Fruit fly (Drosophila melanogaster): Measurements from ENCODE around the gene Smox.

Gene Smox

DNA sequence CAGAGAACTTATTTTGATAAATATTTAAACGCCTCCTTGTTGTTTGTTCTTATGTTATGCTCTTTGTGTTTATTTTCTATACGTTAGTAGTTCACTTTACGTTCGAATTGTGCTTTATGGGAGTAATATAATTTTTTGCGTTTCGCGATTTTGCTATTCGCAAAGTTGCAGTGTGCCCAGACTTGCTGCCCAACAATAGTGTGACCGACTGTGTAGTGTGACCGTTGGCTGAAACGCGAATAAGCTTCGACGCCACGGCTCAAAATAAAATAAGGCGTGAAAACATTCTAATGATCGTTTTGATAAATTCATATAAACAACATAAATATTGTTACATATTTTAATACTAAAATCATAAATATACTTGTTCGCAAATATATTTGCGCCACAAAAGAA lies at the start of gene Smox:
Gene Smox (minus strand): TSS at position 213 of the 396 bp plus-strand sequence.
- TF ChIP-seq Myc (optimal IDR thresholded peaks at IDR 0.05) (no peak), h (optimal IDR thresholded peaks at IDR 0.05) (no peak), ttk (optimal IDR thresholded peaks at IDR 0.05) (no peak), psq (optimal IDR thresholded peaks at IDR 0.05) (no peak), Sin3A (optimal IDR thresholded peaks at IDR 0.05) (no peak), insv (optimal IDR thresholded peaks at IDR 0.05) (no peak)

DNA sequence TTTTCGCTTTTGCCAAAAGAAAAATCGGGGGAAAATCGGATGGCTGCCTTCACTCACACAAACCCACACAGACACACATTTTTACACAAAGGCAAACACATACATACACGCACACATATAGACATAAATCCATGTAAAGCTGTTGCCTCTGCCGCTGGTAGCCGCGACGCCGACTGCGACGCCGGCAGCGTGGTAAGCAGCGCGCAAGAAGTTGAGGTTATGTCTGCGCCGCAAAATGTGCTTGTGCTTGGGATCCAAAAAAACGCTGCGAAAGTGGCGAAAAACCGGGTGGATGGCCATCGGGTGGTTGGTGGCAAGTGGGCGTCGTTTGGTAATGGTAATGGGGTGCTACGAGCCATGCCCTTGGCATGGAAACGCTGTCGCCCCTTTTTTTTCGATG lies 37.8 kb upstream of the Smox start:
- TF ChIP-seq h (optimal IDR thresholded peaks at IDR 0.05) (no peak), Myc (optimal IDR thresholded peaks at IDR 0.05) (no peak), ttk (optimal IDR thresholded peaks at IDR 0.05) (no peak), Sin3A (optimal IDR thresholded peaks at IDR 0.05) (no peak), insv (optimal IDR thresholded peaks at IDR 0.05) (no peak), psq (optimal IDR thresholded peaks at IDR 0.05) (no peak)

DNA sequence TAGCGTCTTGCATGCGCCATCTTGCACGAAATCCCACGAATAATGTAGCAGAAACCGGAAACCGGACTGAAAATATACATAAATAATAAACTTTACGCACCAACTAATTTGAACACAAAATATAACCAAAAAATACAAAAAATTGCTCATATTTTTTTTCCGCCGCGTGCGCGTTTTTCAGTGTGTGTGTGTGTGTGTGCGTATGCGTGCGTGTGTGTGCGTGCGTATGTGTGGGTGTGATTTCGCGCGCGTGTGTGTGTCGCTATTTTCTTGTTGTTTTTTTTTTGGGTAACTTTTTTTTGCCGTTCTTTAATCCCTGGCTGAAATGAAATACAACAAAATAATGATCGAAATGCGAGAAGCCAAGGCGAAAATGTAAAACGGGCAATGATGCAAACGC lies 36.9 kb upstream of the Smox start:
- no peak for TF ChIP-seq ttk (optimal IDR thresholded peaks at IDR 0.05)
- TF ChIP-seq Myc (optimal IDR thresholded peaks at IDR 0.05) = no peak
- no peak for TF ChIP-seq Sin3A (optimal IDR thresholded peaks at IDR 0.05)
- no peak for TF ChIP-seq h (optimal IDR thresholded peaks at IDR 0.05)
- TF ChIP-seq insv (optimal IDR thresholded peaks at IDR 0.05) = no peak
- no peak for TF ChIP-seq psq (optimal IDR thresholded peaks at IDR 0.05)

DNA sequence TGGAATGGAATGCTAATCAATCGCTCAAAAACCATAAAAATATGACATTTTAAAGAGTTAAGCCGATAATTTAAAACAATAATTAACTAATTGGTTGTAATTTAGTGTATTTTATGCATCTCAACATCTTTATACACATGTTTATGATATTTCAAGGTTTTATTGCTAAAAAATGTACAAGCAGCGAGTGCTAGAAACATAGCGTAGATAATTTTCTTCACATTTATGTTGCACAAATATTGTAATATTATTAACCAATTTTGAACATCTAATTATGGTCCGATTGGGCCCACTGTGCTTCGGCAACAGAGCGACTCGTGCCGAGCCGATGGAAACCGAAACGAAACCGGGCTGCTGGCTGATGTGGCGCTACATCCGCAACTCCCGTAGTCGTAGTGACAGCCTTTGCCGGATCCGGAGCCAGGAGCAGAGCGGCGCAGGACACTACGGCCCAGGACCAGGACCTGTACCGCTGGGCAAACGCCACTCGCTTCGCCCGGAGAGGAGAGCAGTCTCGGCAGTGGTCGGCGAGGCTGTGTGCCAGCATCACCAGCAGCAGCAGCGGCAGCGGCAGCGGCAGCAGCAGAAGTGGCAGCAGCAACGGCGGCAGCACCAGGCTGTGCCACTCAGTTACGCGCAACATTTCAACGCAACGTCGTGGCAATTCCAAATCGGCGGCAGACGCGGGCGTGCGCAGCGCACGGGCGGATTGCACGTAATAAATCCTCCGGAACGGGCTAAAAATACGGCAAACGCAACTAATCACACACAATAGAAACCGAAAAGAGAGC lies 36.3 kb upstream of the Smox start, which contains the start of gene sdt:
Gene sdt (plus strand): TSS at position 385 of the 791 bp plus-strand sequence.
- TF ChIP-seq h (optimal IDR thresholded peaks at IDR 0.05) (no peak), Sin3A (optimal IDR thresholded peaks at IDR 0.05) (no peak), ttk (optimal IDR thresholded peaks at IDR 0.05) (no peak), psq (optimal IDR thresholded peaks at IDR 0.05) (no peak), Myc (optimal IDR thresholded peaks at IDR 0.05) (no peak), insv (optimal IDR thresholded peaks at IDR 0.05) (no peak)

DNA sequence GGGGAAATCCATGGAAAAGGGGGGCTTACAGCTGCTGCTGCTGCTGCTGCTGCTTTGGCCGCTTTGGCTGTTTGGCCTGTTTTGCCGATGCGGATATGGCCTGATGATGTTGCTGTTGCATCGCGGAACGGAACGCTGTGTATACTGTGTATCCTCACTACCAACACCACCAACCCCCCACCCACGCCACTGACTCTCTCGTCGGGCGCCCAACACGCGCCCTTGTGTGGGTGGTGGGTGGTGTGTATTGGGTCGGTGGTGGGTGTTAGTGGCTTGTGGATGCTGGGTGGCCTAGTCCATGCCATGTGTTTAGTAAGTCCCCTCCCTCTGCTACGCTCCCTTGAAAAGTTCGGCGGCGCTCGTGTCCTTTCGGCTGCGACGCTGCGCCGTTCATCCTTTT lies 35.7 kb upstream of the Smox start:
- no peak for TF ChIP-seq psq (optimal IDR thresholded peaks at IDR 0.05)
- no peak for TF ChIP-seq h (optimal IDR thresholded peaks at IDR 0.05)
- TF ChIP-seq ttk (optimal IDR thresholded peaks at IDR 0.05) = no peak
- no peak for TF ChIP-seq Myc (optimal IDR thresholded peaks at IDR 0.05)
- TF ChIP-seq insv (optimal IDR thresholded peaks at IDR 0.05) = no peak
- no peak for TF ChIP-seq Sin3A (optimal IDR thresholded peaks at IDR 0.05)

DNA sequence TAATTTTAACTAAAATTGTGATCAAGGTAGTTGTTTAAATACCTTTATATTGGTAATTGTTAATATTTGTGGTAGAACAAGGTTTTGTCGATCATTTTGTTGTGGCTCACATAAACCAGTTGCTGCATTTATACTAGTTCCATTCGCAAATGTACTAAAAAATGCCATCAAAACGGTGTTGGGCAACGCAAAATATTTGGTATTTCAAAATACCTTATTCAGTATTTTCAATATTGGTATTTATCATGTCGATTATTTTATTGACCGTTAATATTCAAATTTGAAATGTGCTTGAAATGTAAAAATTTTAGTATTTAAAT lies 34.9 kb upstream of the Smox start, which contains the start of gene slpr:
Gene slpr (minus strand): TSS at position 156 of the 320 bp plus-strand sequence.
- no peak for TF ChIP-seq insv (optimal IDR thresholded peaks at IDR 0.05)
- no peak for TF ChIP-seq Myc (optimal IDR thresholded peaks at IDR 0.05)
- no peak for TF ChIP-seq h (optimal IDR thresholded peaks at IDR 0.05)
- no peak for TF ChIP-seq Sin3A (optimal IDR thresholded peaks at IDR 0.05)
- no peak for TF ChIP-seq ttk (optimal IDR thresholded peaks at IDR 0.05)
- TF ChIP-seq psq (optimal IDR thresholded peaks at IDR 0.05) = no peak

DNA sequence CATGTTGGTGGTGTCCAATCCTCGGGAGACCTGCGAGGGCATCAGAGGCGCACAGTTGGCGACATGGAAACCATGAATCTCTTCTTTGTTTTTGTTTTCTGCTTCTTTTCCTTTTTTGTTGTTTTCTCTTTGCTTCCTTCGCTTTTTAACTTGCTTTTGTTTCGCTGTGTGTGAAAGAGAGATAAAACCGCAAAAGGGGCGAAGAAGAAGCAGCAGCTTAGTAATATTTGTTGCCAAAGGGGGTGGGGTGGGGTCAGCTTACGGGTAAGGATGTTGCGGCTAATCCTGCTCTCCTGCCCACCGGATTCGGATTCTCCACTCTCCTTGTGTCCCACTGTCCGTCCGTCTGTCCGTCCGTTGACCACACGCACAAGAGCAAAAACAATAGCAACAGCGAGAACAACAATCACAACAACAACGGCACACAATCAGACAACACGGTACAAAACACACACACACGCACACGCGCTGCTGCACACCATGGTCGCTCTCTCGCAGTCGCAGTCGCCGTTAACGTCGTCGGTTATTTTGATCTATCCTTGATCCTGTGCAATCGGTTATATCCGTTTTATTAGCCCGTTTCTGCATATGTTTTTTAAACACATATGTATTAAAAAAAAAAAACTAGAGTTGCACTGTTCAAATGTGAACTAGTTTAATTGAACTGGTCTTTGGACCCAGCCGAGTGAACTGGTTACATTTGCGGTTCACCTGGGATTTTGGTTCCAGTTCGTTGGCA lies 34.4 kb upstream of the Smox start:
- no peak for TF ChIP-seq h (optimal IDR thresholded peaks at IDR 0.05)
- no peak for TF ChIP-seq ttk (optimal IDR thresholded peaks at IDR 0.05)
- no peak for TF ChIP-seq Myc (optimal IDR thresholded peaks at IDR 0.05)
- TF ChIP-seq Sin3A (optimal IDR thresholded peaks at IDR 0.05) = no peak
- no peak for TF ChIP-seq insv (optimal IDR thresholded peaks at IDR 0.05)
- no peak for TF ChIP-seq psq (optimal IDR thresholded peaks at IDR 0.05)

DNA sequence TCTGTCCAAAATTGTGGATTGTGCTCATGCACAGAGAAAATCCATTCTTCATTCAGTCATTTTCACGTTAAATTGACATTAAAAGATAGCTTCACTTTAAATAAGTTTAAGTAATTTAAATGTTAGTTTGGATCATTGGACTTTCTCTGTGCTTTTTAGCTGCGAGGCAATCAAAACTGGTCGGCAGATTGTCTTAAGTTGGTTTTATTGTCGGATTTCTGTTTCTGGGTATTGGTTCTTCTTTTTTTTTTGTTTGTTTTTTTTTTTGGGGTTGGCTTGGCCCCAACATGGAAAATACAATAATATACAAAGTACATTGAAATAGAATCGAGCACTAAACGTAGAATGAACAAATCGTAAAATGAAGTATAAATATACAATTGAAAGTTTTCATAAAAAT lies 28.1 kb upstream of the Smox start, which contains the start of gene CG2278:
Gene CG2278 (minus strand): TSS at position 101 of the 400 bp plus-strand sequence.
- TF ChIP-seq insv (optimal IDR thresholded peaks at IDR 0.05) (no peak), Sin3A (optimal IDR thresholded peaks at IDR 0.05) (no peak), h (optimal IDR thresholded peaks at IDR 0.05) (no peak), Myc (optimal IDR thresholded peaks at IDR 0.05) (no peak)

DNA sequence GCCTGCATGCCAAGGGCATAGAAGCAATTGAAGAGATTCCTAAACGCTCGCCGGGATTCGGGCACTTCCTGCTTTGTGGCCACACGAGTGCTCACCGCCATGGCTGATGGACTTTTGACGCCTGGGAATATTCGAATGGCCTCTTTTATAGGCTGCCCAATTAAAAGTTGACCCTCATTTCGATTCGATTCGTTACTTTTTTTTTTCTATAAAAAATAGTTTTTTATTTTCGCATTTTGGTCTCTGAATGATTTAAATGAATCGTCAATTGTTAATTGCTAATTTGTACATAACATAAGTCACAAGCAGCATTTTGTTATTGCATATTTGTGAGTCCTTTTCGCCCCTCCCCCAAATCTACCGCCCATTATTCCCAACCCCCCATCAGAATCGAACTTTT lies 23.5 kb upstream of the Smox start, which contains the start of gene Or7a:
Gene Or7a (minus strand): TSS at position 101 of the 400 bp plus-strand sequence.
- TF ChIP-seq h (optimal IDR thresholded peaks at IDR 0.05) (no peak), Sin3A (optimal IDR thresholded peaks at IDR 0.05) (no peak), ttk (optimal IDR thresholded peaks at IDR 0.05) (no peak), insv (optimal IDR thresholded peaks at IDR 0.05) (no peak), psq (optimal IDR thresholded peaks at IDR 0.05) (no peak), Myc (optimal IDR thresholded peaks at IDR 0.05) (no peak)

DNA sequence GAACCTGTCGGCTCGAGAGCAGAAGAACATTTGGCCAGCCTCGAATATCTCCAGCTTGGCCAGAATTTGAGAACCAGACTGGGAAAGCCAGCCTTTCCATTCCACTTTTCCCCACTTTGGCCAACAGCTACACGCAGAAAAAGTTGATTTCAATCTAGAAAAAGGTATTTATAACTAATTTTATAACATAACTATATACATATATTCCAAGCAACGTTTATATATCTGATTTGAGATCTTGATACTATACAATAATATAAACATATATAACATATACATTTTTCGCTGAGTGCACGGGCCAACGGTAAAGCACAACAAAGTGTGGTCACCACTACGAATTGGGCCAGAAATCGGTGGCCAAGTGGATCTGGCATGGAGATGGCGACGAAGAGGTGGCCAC lies 21.4 kb upstream of the Smox start:
- TF ChIP-seq Myc (optimal IDR thresholded peaks at IDR 0.05) (no peak), insv (optimal IDR thresholded peaks at IDR 0.05) (no peak), h (optimal IDR thresholded peaks at IDR 0.05) (no peak), psq (optimal IDR thresholded peaks at IDR 0.05) (no peak), ttk (optimal IDR thresholded peaks at IDR 0.05) (no peak), Sin3A (optimal IDR thresholded peaks at IDR 0.05) (no peak)

DNA sequence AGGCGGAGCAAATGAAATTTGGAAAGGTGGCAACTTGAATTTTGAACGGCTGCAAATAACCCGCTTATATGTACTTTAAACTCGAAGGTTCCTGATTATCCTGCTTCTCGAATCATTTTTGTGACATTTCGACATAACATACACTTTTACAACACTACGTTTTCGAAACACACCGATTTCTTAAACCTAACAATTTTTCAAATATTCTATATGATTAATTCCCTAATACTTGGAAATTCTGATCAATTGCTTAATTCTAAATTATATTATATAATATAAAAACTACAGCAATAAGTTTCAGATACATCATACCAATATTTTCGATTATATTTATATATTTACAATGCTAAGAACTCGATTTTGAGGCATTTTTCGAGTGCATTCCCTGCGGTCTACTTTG lies 20.6 kb upstream of the Smox start, which contains the start of gene CG10761:
Gene CG10761 (minus strand): TSS at position 101 of the 400 bp plus-strand sequence.
- no peak for TF ChIP-seq insv (optimal IDR thresholded peaks at IDR 0.05)
- no peak for TF ChIP-seq ttk (optimal IDR thresholded peaks at IDR 0.05)
- no peak for TF ChIP-seq h (optimal IDR thresholded peaks at IDR 0.05)

DNA sequence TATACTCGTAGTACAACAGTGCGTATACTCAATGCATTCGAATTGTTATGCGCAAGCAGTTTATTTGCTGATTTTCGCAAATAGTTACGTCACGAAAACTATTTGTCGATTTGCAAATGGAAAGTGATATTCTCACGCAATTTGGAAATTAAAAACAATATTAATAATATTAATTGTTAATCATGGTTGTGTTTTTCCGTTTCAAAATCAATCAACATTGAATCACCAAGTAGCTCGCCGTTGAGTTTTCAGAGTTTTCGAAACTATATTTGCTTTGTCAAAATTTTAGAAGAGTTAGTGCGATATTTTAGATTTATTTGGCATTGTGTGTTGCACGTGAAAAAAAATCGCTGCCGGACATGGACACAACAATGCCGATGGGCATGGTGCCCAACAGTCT lies 17.7 kb upstream of the Smox start, which contains the start of gene CG15337:
Gene CG15337 (plus strand): TSS at position 301 of the 400 bp plus-strand sequence.
- TF ChIP-seq Myc (optimal IDR thresholded peaks at IDR 0.05) = no peak
- TF ChIP-seq h (optimal IDR thresholded peaks at IDR 0.05) = no peak
- no peak for TF ChIP-seq Sin3A (optimal IDR thresholded peaks at IDR 0.05)
